Fruit fly (Drosophila melanogaster): ENCODE results near the gene BuGZ.

- TF ChIP-seq Sin3A (optimal IDR thresholded peaks at IDR 0.05) (no peak), insv (optimal IDR thresholded peaks at IDR 0.05) (no peak), h (optimal IDR thresholded peaks at IDR 0.05) (no peak), psq (optimal IDR thresholded peaks at IDR 0.05) (no peak)
These were observed 48.1 kb downstream of the BuGZ start, which contains the start of gene CG17928 for dm6 chr2L:16791345-16791744.

All from Kc167 (cell line).